Worm (Caenorhabditis elegans) whole organism, young adult: ENCODE results near the gene vha-14.

Experiments used
- fkh-3 ChIP-seq: sonication (generic microtip); optimal IDR thresholded peaks from 2 replicates; lab custom pipeline; 2016; ENCODE audit warnings: mild to moderate bottlenecking, missing genetic modification characterization, missing compliant biosample characterization
- sea-2 ChIP-seq: fragments of 200-800 bp; sonication (Bioruptor generic); IDR thresholded peaks from 2 replicates; pipeline ENCODE4 v1.3.6; 2022; ENCODE audit warnings: missing genetic modification characterization, missing compliant biosample characterization

- no peak for TF ChIP-seq fkh-3 (tag; lab: Kevin White, UChicago)
- TF ChIP-seq sea-2 (GFP tag; lab: Robert Waterston, UW), result no peak
These were observed 31.3 kb upstream of the vha-14 start for ce11 chrIII:9476564-9476963.
